Fruit fly (Drosophila melanogaster) whole organism, embryonic: Measurements from ENCODE around the gene CG13482.

Source experiments
- Adf1 ChIP-seq: fragments of 200-800 bp; sonication (Bioruptor generic); IDR thresholded peaks from 2 replicates; pipeline ENCODE4 v1.3.6; 2022; ENCODE audit warnings: missing biosample characterization, missing genetic modification characterization
- B-H1 ChIP-seq: fragments of 200-800 bp; sonication (Bioruptor generic); IDR thresholded peaks from 3 replicates; pipeline ENCODE4 v1.3.6; 2022; ENCODE audit warnings: missing biosample characterization, missing genetic modification characterization
- CG11093 ChIP-seq: fragments of 200-800 bp; sonication (Bioruptor generic); IDR thresholded peaks from 3 replicates; pipeline ENCODE4 v1.3.6; 2022; ENCODE audit warnings: missing biosample characterization, missing genetic modification characterization
- CG11560 ChIP-seq: fragments of 200-800 bp; sonication (Bioruptor generic); IDR thresholded peaks from 3 replicates; pipeline ENCODE4 v1.3.6; 2022; ENCODE audit warnings: missing biosample characterization, missing genetic modification characterization
- CG11696 ChIP-seq: fragments of 200-800 bp; sonication (Bioruptor generic); IDR thresholded peaks from 2 replicates; pipeline ENCODE4 v1.3.6; 2022; ENCODE audit warnings: missing biosample characterization, missing genetic modification characterization
- CG12104 ChIP-seq: fragments of 200-800 bp; sonication (Bioruptor generic); optimal IDR thresholded peaks from 3 replicates; lab custom pipeline; 2016; ENCODE audit warnings: missing biosample characterization, missing genetic modification characterization
- CG12236 ChIP-seq: fragments of 200-800 bp; sonication (Bioruptor generic); optimal IDR thresholded peaks from 2 replicates; lab custom pipeline; 2016; ENCODE audit warnings: missing biosample characterization, missing genetic modification characterization
- CG12391 ChIP-seq: fragments of 200-800 bp; sonication (Bioruptor generic); optimal IDR thresholded peaks from 3 replicates; lab custom pipeline; 2018; ENCODE audit warnings: missing biosample characterization, mild to moderate bottlenecking, missing genetic modification characterization, moderate library complexity
- CG12769 ChIP-seq: fragments of 200-800 bp; sonication (Bioruptor generic); optimal IDR thresholded peaks from 2 replicates; lab custom pipeline; 2019; ENCODE audit warnings: missing biosample characterization, mild to moderate bottlenecking, missing genetic modification characterization, moderate library complexity
- CG1529 ChIP-seq: fragments of 200-800 bp; sonication (Bioruptor generic); optimal IDR thresholded peaks from 3 replicates; lab custom pipeline; 2018; ENCODE audit warnings: missing biosample characterization, missing genetic modification characterization
- CG15514 ChIP-seq: fragments of 200-800 bp; sonication (Bioruptor generic); optimal IDR thresholded peaks from 3 replicates; lab custom pipeline; 2017; ENCODE audit warnings: missing biosample characterization, missing genetic modification characterization, mild to moderate bottlenecking, moderate library complexity, missing genetic modification reagents
- CG15601 ChIP-seq: fragments of 200-800 bp; sonication (Bioruptor generic); optimal IDR thresholded peaks from 3 replicates; lab custom pipeline; 2019; ENCODE audit warnings: missing biosample characterization, mild to moderate bottlenecking, missing genetic modification characterization, moderate library complexity
- CG17359 ChIP-seq: fragments of 200-800 bp; sonication (Bioruptor generic); optimal IDR thresholded peaks from 3 replicates; lab custom pipeline; 2018; ENCODE audit warnings: missing biosample characterization, mild to moderate bottlenecking, missing genetic modification characterization, moderate library complexity
- CG2678 ChIP-seq: fragments of 200-800 bp; sonication (Bioruptor generic); optimal IDR thresholded peaks from 3 replicates; lab custom pipeline; 2019; ENCODE audit warnings: missing biosample characterization, mild to moderate bottlenecking, missing genetic modification characterization, moderate library complexity
- CG3065 ChIP-seq: fragments of 200-800 bp; sonication (Bioruptor generic); optimal IDR thresholded peaks from 2 replicates; lab custom pipeline; 2016; ENCODE audit warnings: missing biosample characterization, missing genetic modification characterization
- CG31441 ChIP-seq: fragments of 200-800 bp; sonication (Bioruptor generic); IDR thresholded peaks from 2 replicates; pipeline ENCODE4 v1.3.6; 2022; ENCODE audit warnings: missing biosample characterization, missing genetic modification characterization
- CG32532 ChIP-seq: fragments of 200-800 bp; sonication (Bioruptor generic); IDR thresholded peaks from 2 replicates; pipeline ENCODE4 v1.3.6; 2022; ENCODE audit warnings: missing biosample characterization, missing genetic modification characterization
- CG4404 ChIP-seq: fragments of 200-800 bp; sonication (Bioruptor generic); IDR thresholded peaks from 2 replicates; pipeline ENCODE4 v1.3.6; 2022; ENCODE audit warnings: missing biosample characterization, missing genetic modification characterization
- CG4730 ChIP-seq: fragments of 200-800 bp; sonication (Bioruptor generic); IDR thresholded peaks from 2 replicates; pipeline ENCODE4 v1.3.6; 2022; ENCODE audit warnings: missing biosample characterization, missing genetic modification characterization
- CG5180 ChIP-seq: fragments of 200-800 bp; sonication (Bioruptor generic); optimal IDR thresholded peaks from 3 replicates; lab custom pipeline; 2017; ENCODE audit warnings: missing biosample characterization, missing genetic modification characterization, mild to moderate bottlenecking, moderate library complexity, missing genetic modification reagents
- CG6765 ChIP-seq: fragments of 200-800 bp; sonication (Bioruptor generic); optimal IDR thresholded peaks from 3 replicates; lab custom pipeline; 2017; ENCODE audit warnings: missing biosample characterization, mild to moderate bottlenecking, missing genetic modification characterization
- CG8089 ChIP-seq: fragments of 200-800 bp; sonication (Bioruptor generic); optimal IDR thresholded peaks from 3 replicates; lab custom pipeline; 2016; ENCODE audit warnings: missing biosample characterization, missing genetic modification characterization
- CG9876 ChIP-seq: fragments of 200-800 bp; sonication (Bioruptor generic); optimal IDR thresholded peaks from 2 replicates; lab custom pipeline; 2016; ENCODE audit warnings: missing biosample characterization, missing genetic modification characterization
- Hmx ChIP-seq: fragments of 200-800 bp; sonication (Bioruptor generic); optimal IDR thresholded peaks from 2 replicates; lab custom pipeline; 2016; ENCODE audit warnings: missing biosample characterization, missing genetic modification characterization
- Max ChIP-seq: fragments of 200-800 bp; sonication (Bioruptor generic); optimal IDR thresholded peaks from 2 replicates; lab custom pipeline; 2016; ENCODE audit warnings: missing biosample characterization, mild to moderate bottlenecking, missing genetic modification characterization
- Opbp ChIP-seq: fragments of 200-800 bp; sonication (Bioruptor generic); IDR thresholded peaks from 3 replicates; pipeline ENCODE4 v1.3.6; 2022; ENCODE audit warnings: missing biosample characterization, missing genetic modification characterization; ENCODE audit not compliant: partially characterized antibody
- Poxn ChIP-seq: fragments of 200-800 bp; sonication (Bioruptor generic); IDR thresholded peaks from 2 replicates; pipeline ENCODE4 v1.3.6; 2022; ENCODE audit warnings: missing biosample characterization, missing genetic modification characterization
- Sry-β ChIP-seq: fragments of 200-800 bp; sonication (Bioruptor generic); optimal IDR thresholded peaks from 2 replicates; lab custom pipeline; 2018; ENCODE audit warnings: missing biosample characterization, mild to moderate bottlenecking, missing genetic modification characterization, moderate library complexity
- Stat92E ChIP-seq, 3 experiments: fragments of >200 bp in 2 of 3; fragments of 200-800 bp in 1 of 3; sonication (Bioruptor generic) in 1 of 3; optimal IDR thresholded peaks; 2 replicates each; lab custom pipeline; 2017 to 2019; ENCODE audit warnings: missing biosample characterization in 3 of 3, missing genetic modification characterization in 3 of 3, mild to moderate bottlenecking in 1 of 3, moderate library complexity in 1 of 3
- ac ChIP-seq: fragments of 200-800 bp; sonication (Bioruptor generic); optimal IDR thresholded peaks from 3 replicates; lab custom pipeline; 2017; ENCODE audit warnings: missing biosample characterization, mild to moderate bottlenecking, missing genetic modification characterization
- amos ChIP-seq: fragments of 200-800 bp; sonication (Bioruptor generic); IDR thresholded peaks from 2 replicates; pipeline ENCODE4 v1.3.6; 2022; ENCODE audit warnings: missing biosample characterization, missing genetic modification characterization; ENCODE audit not compliant: partially characterized antibody
- ara ChIP-seq: fragments of 200-800 bp; sonication (Bioruptor generic); IDR thresholded peaks from 2 replicates; pipeline ENCODE4 v1.3.6; 2022; ENCODE audit warnings: missing biosample characterization, missing genetic modification characterization
- ase ChIP-seq: fragments of 200-800 bp; sonication (Bioruptor generic); IDR thresholded peaks from 3 replicates; pipeline ENCODE4 v1.3.6; 2022; ENCODE audit warnings: missing biosample characterization, missing genetic modification characterization
- bigmax ChIP-seq: fragments of 200-800 bp; sonication (Bioruptor generic); optimal IDR thresholded peaks from 2 replicates; lab custom pipeline; 2018; ENCODE audit warnings: missing biosample characterization, mild to moderate bottlenecking, missing genetic modification characterization
- caup ChIP-seq: fragments of 200-800 bp; sonication (Bioruptor generic); optimal IDR thresholded peaks from 3 replicates; lab custom pipeline; 2017; ENCODE audit warnings: missing biosample characterization, mild to moderate bottlenecking, missing genetic modification characterization, moderate library complexity; ENCODE audit not compliant: severe bottlenecking
- croc ChIP-seq: fragments of 200-800 bp; sonication (Bioruptor generic); conservative IDR thresholded peaks from 3 replicates; pipeline ENCODE4 v1.3.6; 2022; ENCODE audit warnings: missing biosample characterization, missing genetic modification characterization
- dmrt99B ChIP-seq: fragments of 200-800 bp; sonication (Bioruptor generic); optimal IDR thresholded peaks from 2 replicates; lab custom pipeline; 2018; ENCODE audit warnings: missing biosample characterization, mild to moderate bottlenecking, missing genetic modification characterization, moderate library complexity
- emc ChIP-seq: fragments of 200-800 bp; sonication (Bioruptor generic); optimal IDR thresholded peaks from 2 replicates; lab custom pipeline; 2016; ENCODE audit warnings: missing biosample characterization, missing genetic modification characterization
- grn ChIP-seq: fragments of 200-800 bp; sonication (Bioruptor generic); optimal IDR thresholded peaks from 3 replicates; lab custom pipeline; 2017; ENCODE audit warnings: missing biosample characterization, missing genetic modification characterization
- jing ChIP-seq: fragments of 200-800 bp; sonication (Bioruptor generic); optimal IDR thresholded peaks from 2 replicates; lab custom pipeline; 2018; ENCODE audit warnings: missing biosample characterization, mild to moderate bottlenecking, missing genetic modification characterization
- kay ChIP-seq: fragments of 200-800 bp; sonication (Bioruptor generic); optimal IDR thresholded peaks from 2 replicates; lab custom pipeline; 2016; ENCODE audit warnings: missing biosample characterization, missing genetic modification characterization
- mld ChIP-seq: fragments of 200-800 bp; sonication (Bioruptor generic); IDR thresholded peaks from 3 replicates; pipeline ENCODE4 v1.3.6; 2022; ENCODE audit warnings: missing biosample characterization, missing genetic modification characterization; ENCODE audit not compliant: partially characterized antibody
- schlank ChIP-seq: fragments of 200-800 bp; sonication (Bioruptor generic); optimal IDR thresholded peaks from 2 replicates; lab custom pipeline; 2018; ENCODE audit warnings: missing biosample characterization, mild to moderate bottlenecking, missing genetic modification characterization
- sens ChIP-seq: fragments of 200-800 bp; sonication (Bioruptor generic); peaks from one replicate; lab custom pipeline; 2016; ENCODE audit warnings: missing biosample characterization, missing genetic modification characterization
- sens-2 ChIP-seq: fragments of 200-800 bp; sonication (Bioruptor generic); IDR thresholded peaks from 2 replicates; pipeline ENCODE4 v1.3.6; 2022; ENCODE audit warnings: missing biosample characterization, missing genetic modification characterization
- seq ChIP-seq: fragments of 200-800 bp; sonication (Bioruptor generic); IDR thresholded peaks from 2 replicates; pipeline ENCODE4 v1.3.6; 2022; ENCODE audit warnings: missing biosample characterization, missing genetic modification characterization
- sr ChIP-seq: fragments of 200-800 bp; sonication (Bioruptor generic); IDR thresholded peaks from 3 replicates; pipeline ENCODE4 v1.3.6; 2022; ENCODE audit warnings: missing biosample characterization, missing genetic modification characterization
- tin ChIP-seq: fragments of 200-800 bp; sonication (Bioruptor generic); optimal IDR thresholded peaks from 3 replicates; lab custom pipeline; 2016; ENCODE audit warnings: missing biosample characterization, missing genetic modification characterization
- tx ChIP-seq: fragments of 200-800 bp; sonication (Bioruptor generic); optimal IDR thresholded peaks from 2 replicates; lab custom pipeline; 2016; ENCODE audit warnings: missing biosample characterization, missing genetic modification characterization
- unpg ChIP-seq: fragments of 200-800 bp; sonication (Bioruptor generic); optimal IDR thresholded peaks from 3 replicates; lab custom pipeline; 2018; ENCODE audit warnings: missing biosample characterization, mild to moderate bottlenecking, missing genetic modification characterization, moderate library complexity

The CG13482 gene

DNA sequence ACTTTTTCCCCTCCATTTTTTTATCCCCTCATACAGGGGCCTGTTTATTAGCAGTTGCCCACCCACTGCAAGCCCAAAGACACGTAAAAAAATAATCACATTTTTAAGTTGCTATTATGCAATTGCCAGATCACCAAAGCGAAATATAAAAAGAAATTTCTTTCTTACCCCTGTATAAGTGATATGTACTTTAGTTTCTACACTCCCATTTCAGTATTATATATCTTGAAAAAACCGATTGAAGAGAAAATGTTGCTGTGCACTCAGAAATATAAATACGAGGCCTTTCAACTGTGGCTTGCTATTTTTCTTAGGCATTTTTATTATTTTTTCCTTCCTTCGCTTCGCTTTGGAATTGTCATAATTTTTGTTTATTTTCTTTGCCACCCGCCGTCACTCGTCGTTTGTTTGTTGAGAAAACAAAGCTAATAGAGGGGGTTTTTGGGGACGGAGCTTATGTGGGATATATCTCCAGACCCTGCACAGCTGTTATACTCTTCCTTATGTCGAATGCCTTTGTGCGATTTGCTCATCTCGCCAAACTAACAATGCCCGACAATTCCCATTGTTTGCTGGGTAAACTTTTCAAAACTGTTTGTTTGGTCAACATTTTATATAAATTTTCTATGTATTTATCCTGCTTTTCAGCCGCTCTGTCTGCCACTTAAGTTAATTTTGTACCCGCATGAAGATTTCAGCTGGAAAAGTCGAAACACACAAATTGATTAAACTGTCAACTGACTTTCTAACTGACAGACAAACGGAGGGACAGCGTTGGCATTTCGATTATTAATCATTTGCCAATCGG, 25.3 kb downstream of the CG13482 start (continued):
- TF ChIP-seq unpg (GFP tag; lab: Kevin White, UChicago) (peak; percentile 13), Poxn (GFP tag; lab: Robert Waterston, UW) (no peak), jing (GFP tag; lab: Kevin White, UChicago) (no peak), ara (GFP tag; lab: Robert Waterston, UW) (no peak), CG15514 (GFP tag; lab: Kevin White, UChicago) (no peak), CG11696 (GFP tag; lab: Robert Waterston, UW) (no peak), emc (GFP tag; lab: Kevin White, UChicago) (no peak), schlank (tag; lab: Kevin White, UChicago) (no peak), kay (GFP tag; lab: Kevin White, UChicago) (no peak), CG12104 (GFP tag; lab: Kevin White, UChicago) (no peak), tx (GFP tag; lab: Kevin White, UChicago) (no peak), CG17359 (tag; lab: Kevin White, UChicago) (peak; percentile 27), Sry-β (GFP tag; lab: Kevin White, UChicago) (no peak), CG12769 (tag; lab: Kevin White, UChicago) (peak; percentile 3), CG1529 (peak; percentile 32), Stat92E (GFP tag; optimal IDR thresholded peaks at IDR 0.05; lab: Kevin White, UChicago) (no peak), sens-2 (GFP tag; lab: Robert Waterston, UW) (no peak), CG9876 (GFP tag; lab: Kevin White, UChicago) (no peak), CG11560 (tag; lab: Robert Waterston, UW) (no peak), ac (GFP tag; lab: Kevin White, UChicago) (no peak), croc (GFP tag; lab: Robert Waterston, UW) (no peak), Adf1 (no peak), dmrt99B (tag; lab: Kevin White, UChicago) (peak; percentile 31), CG31441 (GFP tag; lab: Robert Waterston, UW) (peak; percentile 21; the same call in 1 of the 2 replicates), grn (GFP tag; lab: Kevin White, UChicago) (no peak), tin (no peak), ase (GFP tag; lab: Robert Waterston, UW) (no peak), mld (no peak), CG6765 (GFP tag; lab: Kevin White, UChicago) (peak; percentile 11), caup (no peak), CG3065 (GFP tag; lab: Kevin White, UChicago) (no peak), Opbp (no peak), CG15601 (peak; percentile 50), CG2678 (tag; lab: Kevin White, UChicago) (peak; percentile 45), Max (no peak), CG12236 (GFP tag; lab: Kevin White, UChicago) (no peak), Hmx (GFP tag; lab: Kevin White, UChicago) (no peak), CG4730 (GFP tag; lab: Robert Waterston, UW) (no peak), amos (GFP tag; lab: Robert Waterston, UW) (no peak), B-H1 (GFP tag; lab: Robert Waterston, UW) (no peak), CG4404 (GFP tag; lab: Robert Waterston, UW) (no peak), CG11093 (GFP tag; lab: Robert Waterston, UW) (no peak), CG32532 (GFP tag; lab: Robert Waterston, UW) (no peak), bigmax (no peak), seq (GFP tag; lab: Robert Waterston, UW) (no peak), sens (GFP tag; lab: Kevin White, UChicago) (peak; percentile 27), sr (GFP tag; lab: Robert Waterston, UW) (no peak), CG8089 (GFP tag; lab: Kevin White, UChicago) (no peak), CG5180 (GFP tag; lab: Kevin White, UChicago) (peak; percentile 15), CG12391 (tag; lab: Kevin White, UChicago) (peak; percentile 36)
